Fruit fly (Drosophila melanogaster) whole organism, embryonic: Measurements from ENCODE around the gene Jon65Aiii.

ENCODE experiments used
- Adf1 ChIP-seq: fragments of 200-800 bp; sonication (Bioruptor generic); IDR thresholded peaks from 2 replicates; pipeline ENCODE4 v1.3.6; 2022; ENCODE audit warnings: missing biosample characterization, missing genetic modification characterization
- Asciz ChIP-seq: fragments of 200-800 bp; sonication (Bioruptor generic); optimal IDR thresholded peaks from 2 replicates; lab custom pipeline; 2017; ENCODE audit warnings: missing biosample characterization, mild to moderate bottlenecking, missing genetic modification characterization, missing genetic modification reagents
- BEAF-32 ChIP-seq: fragments of 200-800 bp; sonication (Bioruptor generic); optimal IDR thresholded peaks from 3 replicates; lab custom pipeline; 2017; ENCODE audit warnings: missing biosample characterization, missing genetic modification characterization, mild to moderate bottlenecking, moderate library complexity, missing genetic modification reagents
- Blimp-1 ChIP-seq: fragments of 200-800 bp; sonication (Bioruptor generic); optimal IDR thresholded peaks from 3 replicates; lab custom pipeline; 2018; ENCODE audit warnings: missing biosample characterization, missing genetic modification characterization, mild to moderate bottlenecking, moderate library complexity, missing genetic modification reagents
- C15 ChIP-seq: fragments of 200-800 bp; sonication (Bioruptor generic); IDR thresholded peaks from 3 replicates; pipeline ENCODE4 v1.3.6; 2022; ENCODE audit warnings: missing biosample characterization, missing genetic modification characterization
- CG1024 ChIP-seq: fragments of 200-800 bp; sonication (Bioruptor generic); IDR thresholded peaks from 2 replicates; pipeline ENCODE4 v1.3.6; 2022; ENCODE audit warnings: missing biosample characterization, missing genetic modification characterization
- CG10274 ChIP-seq: fragments of 200-800 bp; sonication (Bioruptor generic); optimal IDR thresholded peaks from 3 replicates; lab custom pipeline; 2017; ENCODE audit warnings: missing biosample characterization, mild to moderate bottlenecking, missing genetic modification characterization
- CG10462 ChIP-seq: fragments of 200-800 bp; sonication (Bioruptor generic); optimal IDR thresholded peaks from 2 replicates; lab custom pipeline; 2016; ENCODE audit warnings: missing biosample characterization, missing genetic modification characterization
- CG13424 ChIP-seq: fragments of 200-800 bp; sonication (Bioruptor generic); optimal IDR thresholded peaks from 2 replicates; lab custom pipeline; 2019; ENCODE audit warnings: missing biosample characterization, mild to moderate bottlenecking, missing genetic modification characterization, moderate library complexity
- CG13894 ChIP-seq: fragments of 200-800 bp; sonication (Bioruptor generic); optimal IDR thresholded peaks from 3 replicates; lab custom pipeline; 2018; ENCODE audit warnings: missing biosample characterization, mild to moderate bottlenecking, missing genetic modification characterization, moderate library complexity
- CG14965 ChIP-seq: fragments of 200-800 bp; sonication (Bioruptor generic); optimal IDR thresholded peaks from 2 replicates; lab custom pipeline; 2016; ENCODE audit warnings: missing biosample characterization, missing genetic modification characterization, borderline replicate concordance
- CG17612 ChIP-seq: fragments of 200-800 bp; sonication (Bioruptor generic); IDR thresholded peaks from 2 replicates; pipeline ENCODE4 v1.3.6; 2022; ENCODE audit warnings: missing biosample characterization, missing genetic modification characterization
- CG18619 ChIP-seq: fragments of 200-800 bp; sonication (Bioruptor generic); optimal IDR thresholded peaks from 3 replicates; lab custom pipeline; 2017; ENCODE audit warnings: missing biosample characterization, mild to moderate bottlenecking, missing genetic modification characterization
- CG34376 ChIP-seq: fragments of 200-800 bp; sonication (Bioruptor generic); optimal IDR thresholded peaks from 2 replicates; lab custom pipeline; 2018; ENCODE audit warnings: missing biosample characterization, mild to moderate bottlenecking, missing genetic modification characterization
- CG34422 ChIP-seq: fragments of 200-800 bp; sonication (Bioruptor generic); IDR thresholded peaks from 3 replicates; pipeline ENCODE4 v1.3.6; 2022; ENCODE audit warnings: missing biosample characterization, missing genetic modification characterization
- CG4360 ChIP-seq: fragments of 200-800 bp; sonication (Bioruptor generic); IDR thresholded peaks from 2 replicates; pipeline ENCODE4 v1.3.6; 2022; ENCODE audit warnings: missing biosample characterization, missing genetic modification characterization
- CG6254 ChIP-seq: fragments of 200-800 bp; sonication (Bioruptor generic); optimal IDR thresholded peaks from 3 replicates; lab custom pipeline; 2017; ENCODE audit warnings: mild to moderate bottlenecking, missing biosample characterization, missing genetic modification reagents, missing genetic modification characterization
- CG6689 ChIP-seq: fragments of 200-800 bp; sonication (Bioruptor generic); IDR thresholded peaks from 2 replicates; pipeline ENCODE4 v1.3.6; 2022; ENCODE audit warnings: missing biosample characterization, missing genetic modification characterization
- CG7786 ChIP-seq: fragments of 200-800 bp; sonication (Bioruptor generic); optimal IDR thresholded peaks from 2 replicates; lab custom pipeline; 2016; ENCODE audit warnings: missing biosample characterization, missing genetic modification characterization
- CG8089 ChIP-seq: fragments of 200-800 bp; sonication (Bioruptor generic); optimal IDR thresholded peaks from 3 replicates; lab custom pipeline; 2016; ENCODE audit warnings: missing biosample characterization, missing genetic modification characterization
- CG8478 ChIP-seq: fragments of >200 bp; optimal IDR thresholded peaks from 2 replicates; lab custom pipeline; 2018
- CoRest ChIP-seq: fragments of 200-800 bp; sonication (Bioruptor generic); optimal IDR thresholded peaks from 3 replicates; lab custom pipeline; 2018; ENCODE audit warnings: missing biosample characterization, mild to moderate bottlenecking, missing genetic modification characterization, moderate library complexity
- HHEX ChIP-seq: fragments of 200-800 bp; sonication (Bioruptor generic); optimal IDR thresholded peaks from 3 replicates; lab custom pipeline; 2017; ENCODE audit warnings: missing biosample characterization, mild to moderate bottlenecking, missing genetic modification characterization, missing genetic modification reagents
- Hsf ChIP-seq: fragments of 200-800 bp; sonication (Bioruptor generic); optimal IDR thresholded peaks from 3 replicates; lab custom pipeline; 2016; ENCODE audit warnings: missing biosample characterization, missing genetic modification characterization
- Lim3 ChIP-seq: fragments of 200-800 bp; sonication (Bioruptor generic); IDR thresholded peaks from 2 replicates; pipeline ENCODE4 v1.3.6; 2022; ENCODE audit warnings: missing biosample characterization, missing genetic modification characterization
- MTF-1 ChIP-seq: fragments of 200-800 bp; sonication (Bioruptor generic); optimal IDR thresholded peaks from 2 replicates; lab custom pipeline; 2018; ENCODE audit warnings: missing biosample characterization, mild to moderate bottlenecking, missing genetic modification characterization, borderline replicate concordance
- Max ChIP-seq: fragments of 200-800 bp; sonication (Bioruptor generic); optimal IDR thresholded peaks from 2 replicates; lab custom pipeline; 2016; ENCODE audit warnings: missing biosample characterization, mild to moderate bottlenecking, missing genetic modification characterization
- Nf-YB ChIP-seq: fragments of 200-800 bp; sonication (Bioruptor generic); optimal IDR thresholded peaks from 3 replicates; lab custom pipeline; 2019; ENCODE audit warnings: missing biosample characterization, mild to moderate bottlenecking, missing genetic modification characterization, moderate library complexity
- Sox100B ChIP-seq: fragments of 200-800 bp; sonication (Bioruptor generic); optimal IDR thresholded peaks from 3 replicates; lab custom pipeline; 2018; ENCODE audit warnings: missing biosample characterization, mild to moderate bottlenecking, missing genetic modification characterization
- Stat92E ChIP-seq, 3 experiments: fragments of >200 bp in 2 of 3; fragments of 200-800 bp in 1 of 3; sonication (Bioruptor generic) in 1 of 3; optimal IDR thresholded peaks; 2 replicates each; lab custom pipeline; 2017 to 2019; ENCODE audit warnings: missing biosample characterization in 3 of 3, missing genetic modification characterization in 3 of 3, mild to moderate bottlenecking in 1 of 3, moderate library complexity in 1 of 3
- chn ChIP-seq: fragments of 200-800 bp; sonication (Bioruptor generic); optimal IDR thresholded peaks from 2 replicates; lab custom pipeline; 2016; ENCODE audit warnings: missing biosample characterization, missing genetic modification characterization
- eyg ChIP-seq: fragments of 200-800 bp; sonication (Bioruptor generic); optimal IDR thresholded peaks from 3 replicates; lab custom pipeline; 2016; ENCODE audit warnings: missing biosample characterization, missing genetic modification characterization
- grau ChIP-seq: fragments of 200-800 bp; optimal IDR thresholded peaks from 3 replicates; lab custom pipeline; 2019; ENCODE audit warnings: missing biosample characterization, mild to moderate bottlenecking, missing genetic modification characterization, moderate library complexity
- grn ChIP-seq: fragments of 200-800 bp; sonication (Bioruptor generic); optimal IDR thresholded peaks from 3 replicates; lab custom pipeline; 2017; ENCODE audit warnings: missing biosample characterization, missing genetic modification characterization
- gsb ChIP-seq: fragments of 200-800 bp; sonication (Bioruptor generic); IDR thresholded peaks from 2 replicates; pipeline ENCODE4 v1.3.6; 2022; ENCODE audit warnings: missing biosample characterization, missing genetic modification characterization
- lola ChIP-seq, 3 experiments: fragments of >200 bp in 2 of 3; fragments of 200-800 bp in 1 of 3; sonication (Bioruptor generic) in 1 of 3; optimal IDR thresholded peaks; 2 replicates each; lab custom pipeline; 2017 to 2019; ENCODE audit warnings: missing biosample characterization in 3 of 3, missing genetic modification characterization in 3 of 3, mild to moderate bottlenecking in 1 of 3, moderate library complexity in 1 of 3
- nau ChIP-seq: fragments of 200-800 bp; sonication (Bioruptor generic); optimal IDR thresholded peaks from 3 replicates; lab custom pipeline; 2017; ENCODE audit warnings: missing biosample characterization, mild to moderate bottlenecking, missing genetic modification characterization, missing genetic modification reagents
- nerfin-2 ChIP-seq: fragments of 200-800 bp; sonication (Bioruptor generic); IDR thresholded peaks from 2 replicates; pipeline ENCODE4 v1.3.6; 2022; ENCODE audit warnings: missing biosample characterization, missing genetic modification characterization; ENCODE audit not compliant: partially characterized antibody
- oc ChIP-seq: fragments of 200-800 bp; sonication (Bioruptor generic); optimal IDR thresholded peaks from 2 replicates; lab custom pipeline; 2018; ENCODE audit warnings: missing biosample characterization, mild to moderate bottlenecking, missing genetic modification characterization, moderate library complexity
- onecut ChIP-seq: fragments of 200-800 bp; sonication (Bioruptor generic); IDR thresholded peaks from 2 replicates; pipeline ENCODE4 v1.3.6; 2022; ENCODE audit warnings: missing biosample characterization, missing genetic modification characterization
- sc ChIP-seq, 3 experiments: fragments of >200 bp in 2 of 3; fragments of 200-800 bp in 1 of 3; sonication (Bioruptor generic) in 1 of 3; optimal IDR thresholded peaks; 2 replicates in 2 of 3; 3 replicates in 1 of 3; lab custom pipeline; 2017; ENCODE audit warnings: mild to moderate bottlenecking in 1 of 3, missing biosample characterization in 1 of 3, missing genetic modification characterization in 1 of 3, missing genetic modification reagents in 1 of 3
- sisA ChIP-seq: fragments of 200-800 bp; sonication (Bioruptor generic); IDR thresholded peaks from 2 replicates; pipeline ENCODE4 v1.3.6; 2022; ENCODE audit warnings: missing biosample characterization, missing genetic modification characterization
- slbo ChIP-seq: fragments of 200-800 bp; sonication (Bioruptor generic); IDR thresholded peaks from 2 replicates; pipeline ENCODE4 v1.3.6; 2022; ENCODE audit warnings: missing biosample characterization, missing genetic modification characterization
- sob ChIP-seq: fragments of 200-800 bp; sonication (Bioruptor generic); IDR thresholded peaks from 2 replicates; pipeline ENCODE4 v1.3.6; 2022; ENCODE audit warnings: missing biosample characterization, missing genetic modification characterization
- sqz ChIP-seq: fragments of 200-800 bp; sonication (Bioruptor generic); optimal IDR thresholded peaks from 3 replicates; lab custom pipeline; 2018; ENCODE audit warnings: missing biosample characterization, mild to moderate bottlenecking, missing genetic modification characterization
- tap ChIP-seq: fragments of 200-800 bp; optimal IDR thresholded peaks from 3 replicates; lab custom pipeline; 2019; ENCODE audit warnings: missing biosample characterization, mild to moderate bottlenecking, missing genetic modification characterization, moderate library complexity
- tio ChIP-seq: fragments of 200-800 bp; sonication (Bioruptor generic); optimal IDR thresholded peaks from 2 replicates; lab custom pipeline; 2017; ENCODE audit warnings: missing biosample characterization, missing genetic modification characterization, inconsistent platforms
- tna ChIP-seq: fragments of 200-800 bp; sonication (Bioruptor generic); IDR thresholded peaks from 2 replicates; pipeline ENCODE4 v1.3.6; 2022; ENCODE audit warnings: missing biosample characterization, missing genetic modification characterization; ENCODE audit not compliant: partially characterized antibody
- wor ChIP-seq: fragments of 200-800 bp; sonication (Bioruptor generic); IDR thresholded peaks from 2 replicates; pipeline ENCODE4 v1.3.6; 2022; ENCODE audit warnings: missing biosample characterization, missing genetic modification characterization

The Jon65Aiii gene

dm6 chr3L:6094697-6095096, 44.1 kb downstream of the Jon65Aiii start, which contains the start of the genes CG10467 and loj (continued):
- TF ChIP-seq nau (GFP tag; lab: Kevin White, UChicago): peak; percentile 79
- no peak for TF ChIP-seq eyg (GFP tag; lab: Kevin White, UChicago)
- peak; percentile 94 for TF ChIP-seq oc (tag; lab: Kevin White, UChicago)
- TF ChIP-seq tio (GFP tag; lab: Kevin White, UChicago): peak; percentile 96
- TF ChIP-seq CG13894 (tag; lab: Kevin White, UChicago): peak; percentile 93
- TF ChIP-seq tap (tag; lab: Kevin White, UChicago): peak; percentile 80
- TF ChIP-seq C15 (GFP tag; lab: Robert Waterston, UW): peak; percentile 87
- no peak for TF ChIP-seq CG8478 (lab: Kevin White, UChicago)
- TF ChIP-seq tna (GFP tag; lab: Robert Waterston, UW): no peak
- peak; percentile 95 for TF ChIP-seq grau (tag; lab: Kevin White, UChicago)
- peak; percentile 99 for TF ChIP-seq sisA
- TF ChIP-seq CG6689: peak; percentile 96
- TF ChIP-seq CG34376 (GFP tag; lab: Kevin White, UChicago): peak; percentile 75
- TF ChIP-seq Hsf (GFP tag; lab: Kevin White, UChicago): peak; percentile 94
- 0 out of 2 replicates have a peak, but pooled peaks have one; percentile 15 for TF ChIP-seq nerfin-2 (GFP tag; lab: Robert Waterston, UW)
- peak; percentile 93 for TF ChIP-seq CG18619 (GFP tag; lab: Kevin White, UChicago)
- TF ChIP-seq HHEX (GFP tag; lab: Kevin White, UChicago): peak; percentile 91
- peak; percentile 67 for TF ChIP-seq grn (GFP tag; lab: Kevin White, UChicago)
- peak; percentile 91 for TF ChIP-seq CG17612
- no peak for TF ChIP-seq sqz (GFP tag; lab: Kevin White, UChicago)
- no peak for TF ChIP-seq CG14965
- peak; percentile 94 for TF ChIP-seq Blimp-1
- peak in 1 of 3 experiments; percentile 86 for TF ChIP-seq Stat92E (GFP tag; optimal IDR thresholded peaks at IDR 0.05; lab: Kevin White, UChicago)
- peak; percentile 86; the same call in 1 of the 2 replicates for TF ChIP-seq Lim3
- peak; percentile 68 for TF ChIP-seq CG8089
- TF ChIP-seq MTF-1 (GFP tag; lab: Kevin White, UChicago): peak; percentile 84
- peak; percentile 98 for TF ChIP-seq sob (GFP tag; lab: Robert Waterston, UW)
- TF ChIP-seq onecut: peak; percentile 82
- peak; percentile 91 for TF ChIP-seq CG1024 (GFP tag; lab: Robert Waterston, UW)
- peak; percentile 91 for TF ChIP-seq chn (GFP tag; lab: Kevin White, UChicago)
- TF ChIP-seq CG34422 (GFP tag; lab: Robert Waterston, UW): peak; percentile 98
- TF ChIP-seq gsb (GFP tag; lab: Robert Waterston, UW): peak; percentile 90
- peak; percentile 95 for TF ChIP-seq wor (GFP tag; lab: Robert Waterston, UW)
- peak; percentile 99 for TF ChIP-seq slbo (GFP tag; lab: Robert Waterston, UW)
- peak; percentile 53 for TF ChIP-seq CG4360 (GFP tag; lab: Robert Waterston, UW)
- peak; percentile 98 for TF ChIP-seq CoRest
- peak; percentile 88 for TF ChIP-seq Sox100B (GFP tag; lab: Kevin White, UChicago)
- peak; percentile 98 for TF ChIP-seq CG13424 (tag; lab: Kevin White, UChicago)
- TF ChIP-seq Max (GFP tag; lab: Kevin White, UChicago): peak; percentile 92
- TF ChIP-seq CG7786 (GFP tag; lab: Kevin White, UChicago): peak; percentile 83
- TF ChIP-seq Asciz (GFP tag; lab: Kevin White, UChicago): peak; percentile 87
- TF ChIP-seq CG10462 (GFP tag; lab: Kevin White, UChicago): peak; percentile 90
- peak; percentile 64 for TF ChIP-seq CG10274
- no peak for TF ChIP-seq sc (optimal IDR thresholded peaks at IDR 0.05; lab: Kevin White, UChicago)
- peak; percentile 85 for TF ChIP-seq sc (GFP tag; optimal IDR thresholded peaks at IDR 0.05; lab: Kevin White, UChicago)
- TF ChIP-seq Adf1 (GFP tag; lab: Robert Waterston, UW): peak; percentile 79
- TF ChIP-seq Nf-YB: peak; percentile 82
- TF ChIP-seq BEAF-32 (GFP tag; lab: Kevin White, UChicago): peak; percentile 85
- TF ChIP-seq CG6254 (GFP tag; lab: Kevin White, UChicago): peak; percentile 80
- peak in 1 of 3 experiments; percentile 97 for TF ChIP-seq lola (GFP tag; optimal IDR thresholded peaks at IDR 0.05; lab: Kevin White, UChicago)
